Worm (Caenorhabditis elegans) whole organism, L4/young adult: ENCODE results near the gene tag-180.

Experiments
- W03F9.2 ChIP-seq: fragments of 150-350 bp; optimal IDR thresholded peaks from 2 replicates; lab custom pipeline; 2014; ENCODE audit warnings: missing biosample characterization, missing genetic modification characterization
- him-1 ChIP-seq: sonication (generic microtip); optimal IDR thresholded peaks from 2 replicates; lab custom pipeline; 2016; ENCODE audit warnings: missing genotype, missing genetic modification reagents, missing genetic modification characterization, missing compliant biosample characterization

- TF ChIP-seq him-1 (tag; lab: Kevin White, UChicago), result no peak
- no peak for TF ChIP-seq W03F9.2 (tag; lab: Kevin White, UChicago)
Observed at ce11 chrII:11288148-11288547, 41.1 kb downstream of the tag-180 start.
